Fruit fly (Drosophila melanogaster) S2 (cell line): ENCODE results near the gene ry.

Experiments
- CG8478 ChIP-seq: fragments of >200 bp; optimal IDR thresholded peaks from 2 replicates; lab custom pipeline; 2018
- CTCF ChIP-seq, 2 experiments: fragments of >200 bp; optimal IDR thresholded peaks; 2 replicates each; lab custom pipeline; 2018

- TF ChIP-seq CTCF (optimal IDR thresholded peaks at IDR 0.05; lab: Kevin White, UChicago) (no peak), CG8478 (lab: Kevin White, UChicago) (no peak)
Observed at dm6 chr3R:12995522-12995921, 36.8 kb upstream of the ry start, which contains the start of gene CG7488.
